Worm (Caenorhabditis elegans): ENCODE measurements around the gene ttr-16.

The ttr-16 gene

ce11 chrIV:11025941-11026340 is 38.0 kb downstream of the ttr-16 start (continued):
- TF ChIP-seq nhr-11 (tag; optimal IDR thresholded peaks at IDR 0.05) (no peak), odd-2 (tag; optimal IDR thresholded peaks at IDR 0.05) (peak; percentile 84), tbx-2 (tag; optimal IDR thresholded peaks at IDR 0.05) (peak; percentile 98), hlh-8 (tag; optimal IDR thresholded peaks at IDR 0.05) (peak; percentile 96), dmd-4 (tag; optimal IDR thresholded peaks at IDR 0.05; ENCODE audit: borderline replicate concordance) (peak; percentile 97), sox-2 (GFP tag; IDR thresholded peaks at IDR 0.05) (peak; percentile 97), unc-55 (GFP tag; optimal IDR thresholded peaks at IDR 0.05) (no peak), hlh-15 (tag; optimal IDR thresholded peaks at IDR 0.05) (peak; percentile 91), ceh-19 (GFP tag; optimal IDR thresholded peaks at IDR 0.05) (peak; percentile 98), hlh-30 (tag; optimal IDR thresholded peaks at IDR 0.05; ENCODE audit: insufficient read depth) (peak; percentile 80), ceh-2 (tag; optimal IDR thresholded peaks at IDR 0.05) (peak; percentile 95), C38D4.7 (GFP tag; optimal IDR thresholded peaks at IDR 0.05) (peak; percentile 96), lin-11 (tag; optimal IDR thresholded peaks at IDR 0.05) (peak; percentile 95), che-1 (tag; optimal IDR thresholded peaks at IDR 0.05) (peak; percentile 97), unc-42 (tag; optimal IDR thresholded peaks at IDR 0.05) (peak; percentile 72), fkh-10 (GFP tag; optimal IDR thresholded peaks at IDR 0.05) (peak; percentile 90), ceh-34 (tag; optimal IDR thresholded peaks at IDR 0.05) (peak; percentile 98), ceh-24 (tag; optimal IDR thresholded peaks at IDR 0.05) (peak; percentile 92), sox-4 (tag; optimal IDR thresholded peaks at IDR 0.05) (peak; percentile 97), ceh-31 (tag; optimal IDR thresholded peaks at IDR 0.05) (peak; percentile 83), ceh-45 (GFP tag; IDR thresholded peaks at IDR 0.05) (peak; percentile 97), ceh-14 (tag; optimal IDR thresholded peaks at IDR 0.05) (peak; percentile 86), pax-1 (tag; optimal IDR thresholded peaks at IDR 0.05) (peak; percentile 32), ztf-16 (tag; optimal IDR thresholded peaks at IDR 0.05) (peak; percentile 99), ceh-18 (tag; optimal IDR thresholded peaks at IDR 0.05) (peak; percentile 87), F13H6.1 (tag; optimal IDR thresholded peaks at IDR 0.05) (peak; percentile 83), unc-3 (GFP tag; conservative IDR thresholded peaks at IDR 0.05) (peak; percentile 94), unc-3 (tag; optimal IDR thresholded peaks at IDR 0.05) (peak; percentile 96), elt-4 (tag; optimal IDR thresholded peaks at IDR 0.05) (peak; percentile 72), ama-1 (optimal IDR thresholded peaks at IDR 0.05) (peak; percentile 86), ttx-3 (tag; optimal IDR thresholded peaks at IDR 0.05) (peak; percentile 97), nhr-232 (tag; optimal IDR thresholded peaks at IDR 0.05) (peak; percentile 98), sdc-2 (tag; optimal IDR thresholded peaks at IDR 0.05) (peak; percentile 91), pros-1 (tag; optimal IDR thresholded peaks at IDR 0.05) (no peak), pha-2 (tag; optimal IDR thresholded peaks at IDR 0.05) (peak; percentile 97), ceh-48 (tag; optimal IDR thresholded peaks at IDR 0.05) (peak; percentile 97), lim-6 (tag; optimal IDR thresholded peaks at IDR 0.05) (peak; percentile 83), T23F11.4 (GFP tag; optimal IDR thresholded peaks at IDR 0.05) (peak; percentile 98), eyg-1 (tag; optimal IDR thresholded peaks at IDR 0.05) (peak; percentile 100), hlh-13 (GFP tag; optimal IDR thresholded peaks at IDR 0.05) (peak; percentile 98), rnt-1 (tag; optimal IDR thresholded peaks at IDR 0.05) (peak; percentile 96), ets-4 (tag; optimal IDR thresholded peaks at IDR 0.05) (peak; percentile 62), pat-9 (tag; optimal IDR thresholded peaks at IDR 0.05) (peak; percentile 99), ahr-1 (tag; optimal IDR thresholded peaks at IDR 0.05) (peak; percentile 97), madf-2 (tag; optimal IDR thresholded peaks at IDR 0.05) (peak; percentile 97)

ce11 chrIV:11022303-11022702 is 41.6 kb downstream of the ttr-16 start, which contains the start of gene alh-3:
Gene alh-3 (plus strand): TSS chrIV:11022603.
- TF ChIP-seq lim-6 (tag; optimal IDR thresholded peaks at IDR 0.05), result no peak
- no peak for TF ChIP-seq zip-5 (tag; optimal IDR thresholded peaks at IDR 0.05)
- no peak for TF ChIP-seq ceh-18 (tag; optimal IDR thresholded peaks at IDR 0.05)

Measured in whole organism, late embryonic.